Worm (Caenorhabditis elegans): ENCODE measurements around the gene F19B6.1.
A peak's percentile ranks its signal among the peaks of the same experiment; 100 is the strongest.

The F19B6.1 gene

ce11 chrIV:12361392-12362092, 25.7 kb upstream of the F19B6.1 start, which contains the start of the genes ccr-4 and ZC518.8:
ccr-4 (plus strand) TSS chrIV:12361542.
ZC518.8 (minus strand) TSS chrIV:12361908.
- TF ChIP-seq blmp-1 (tag; optimal IDR thresholded peaks at IDR 0.05) (peak; percentile 22), ztf-4 (tag; optimal IDR thresholded peaks at IDR 0.05) (no peak), lsy-2 (tag; optimal IDR thresholded peaks at IDR 0.05) (peak; percentile 33 to 87), nhr-71 (tag; optimal IDR thresholded peaks at IDR 0.05) (no peak), dpl-1 (GFP tag; optimal IDR thresholded peaks at IDR 0.05) (peak in 1 of 3 experiments; percentile 9), pax-3 (tag; optimal IDR thresholded peaks at IDR 0.05) (no peak), irx-1 (tag; optimal IDR thresholded peaks at IDR 0.05) (no peak)

- TF ChIP-seq sup-37 (GFP tag; optimal IDR thresholded peaks at IDR 0.05) (no peak), nhr-84 (tag; optimal IDR thresholded peaks at IDR 0.05) (no peak), ces-1 (GFP tag; optimal IDR thresholded peaks at IDR 0.05) (no peak), ets-5 (GFP tag; IDR thresholded peaks at IDR 0.05) (no peak), isw-1 (GFP tag; IDR thresholded peaks at IDR 0.05) (no peak), elt-3 (tag; optimal IDR thresholded peaks at IDR 0.05) (no peak), ceh-90 (tag; optimal IDR thresholded peaks at IDR 0.05) (no peak)
These were observed 24.9 kb upstream of the F19B6.1 start, which contains the start of gene sec-24.2 for ce11 chrIV:12360742-12361195. sec-24.2 (minus strand) TSS chrIV:12360792.

- TF ChIP-seq efl-1 (optimal IDR thresholded peaks at IDR 0.05) = no peak
- TF ChIP-seq efl-1 (GFP tag; optimal IDR thresholded peaks at IDR 0.05 in 1 of 2) = peak in 1 of 2 experiments; percentile 30
- TF ChIP-seq ceh-82 (tag; optimal IDR thresholded peaks at IDR 0.05) = no peak
- TF ChIP-seq lin-15B (tag; optimal IDR thresholded peaks at IDR 0.05) = no peak
- TF ChIP-seq vab-15 (tag; optimal IDR thresholded peaks at IDR 0.05) = no peak
- TF ChIP-seq elt-3 (tag; optimal IDR thresholded peaks at IDR 0.05) = no peak
- TF ChIP-seq pag-3 (tag; optimal IDR thresholded peaks at IDR 0.05; ENCODE audit: borderline replicate concordance, insufficient read depth) = no peak
- no peak for TF ChIP-seq sptf-1 (tag; optimal IDR thresholded peaks at IDR 0.05)
- TF ChIP-seq swsn-7 (tag; optimal IDR thresholded peaks at IDR 0.05) = no peak
- no peak for TF ChIP-seq lin-39 (tag; optimal IDR thresholded peaks at IDR 0.05)
- TF ChIP-seq ceh-63 (GFP tag; optimal IDR thresholded peaks at IDR 0.05) = peak; percentile 24
These were observed 24.1 kb upstream of the F19B6.1 start for ce11 chrIV:12359979-12360378.

ce11 chrIV:12350235-12350634, 14.4 kb upstream of the F19B6.1 start:
- peak; percentile 66 for TF ChIP-seq fkh-10 (GFP tag; optimal IDR thresholded peaks at IDR 0.05)
- no peak for TF ChIP-seq ceh-63 (GFP tag; optimal IDR thresholded peaks at IDR 0.05)

ce11 chrIV:12349639-12350038, 13.8 kb upstream of the F19B6.1 start, which contains the start of gene best-22:
best-22 (plus strand) TSS chrIV:12349939.
- TF ChIP-seq egl-13 (tag; optimal IDR thresholded peaks at IDR 0.05) = no peak
- no peak for TF ChIP-seq fkh-8 (tag; optimal IDR thresholded peaks at IDR 0.05)
- TF ChIP-seq C16A3.4 (tag; optimal IDR thresholded peaks at IDR 0.05) = no peak
- TF ChIP-seq ets-5 (GFP tag; IDR thresholded peaks at IDR 0.05) = no peak
- TF ChIP-seq nhr-47 (tag; optimal IDR thresholded peaks at IDR 0.05) = no peak
- no peak for TF ChIP-seq aly-2 (tag; optimal IDR thresholded peaks at IDR 0.05)
- TF ChIP-seq mef-2 (tag; optimal IDR thresholded peaks at IDR 0.05) = no peak
- TF ChIP-seq sup-37 (GFP tag; optimal IDR thresholded peaks at IDR 0.05) = no peak
- TF ChIP-seq grh-1 (GFP tag; IDR thresholded peaks at IDR 0.05) = peak; percentile 56; the same call in 1 of the 2 replicates
- peak; percentile 27 for TF ChIP-seq blmp-1 (tag; optimal IDR thresholded peaks at IDR 0.05)
- TF ChIP-seq sox-4 (tag; optimal IDR thresholded peaks at IDR 0.05) = no peak
- no peak for TF ChIP-seq elt-2 (tag; optimal IDR thresholded peaks at IDR 0.05)

All from whole organism, L1 larva.